Fruit fly (Drosophila melanogaster) whole organism, wandering third instar larva: Measurements from ENCODE around the gene CG8097.
A peak's percentile ranks its signal among the peaks of the same experiment; 100 is the strongest.

Experiments
- Abd-B ChIP-seq: fragments of >200 bp; optimal IDR thresholded peaks from 2 replicates; lab custom pipeline; 2017; ENCODE audit warnings: missing biosample characterization, missing genetic modification characterization
- CG32264 ChIP-seq: fragments of 200-800 bp; sonication (Bioruptor generic); optimal IDR thresholded peaks from 2 replicates; lab custom pipeline; 2016; ENCODE audit warnings: missing biosample characterization, missing genetic modification characterization
- CG9705 ChIP-seq: fragments of 200-800 bp; sonication (Bioruptor generic); optimal IDR thresholded peaks from 2 replicates; lab custom pipeline; 2018; ENCODE audit warnings: missing biosample characterization, mild to moderate bottlenecking, missing genetic modification characterization
- CrebA ChIP-seq: fragments of 200-800 bp; sonication (Bioruptor generic); optimal IDR thresholded peaks from 2 replicates; lab custom pipeline; 2016; ENCODE audit warnings: missing biosample characterization, mild to moderate bottlenecking, missing genetic modification characterization, borderline replicate concordance
- GATAd ChIP-seq: sonication (Bioruptor generic); optimal IDR thresholded peaks from 2 replicates; lab custom pipeline; 2016; ENCODE audit warnings: missing biosample characterization, missing genetic modification characterization
- HLH106 ChIP-seq: fragments of 200-800 bp; optimal IDR thresholded peaks from 3 replicates; lab custom pipeline; 2019; ENCODE audit warnings: missing biosample characterization, mild to moderate bottlenecking, missing genetic modification characterization, moderate library complexity
- Hnf4 ChIP-seq: fragments of 200-800 bp; sonication (Bioruptor generic); optimal IDR thresholded peaks from 2 replicates; lab custom pipeline; 2016; ENCODE audit warnings: missing biosample characterization, mild to moderate bottlenecking, missing genetic modification characterization
- Hr78 ChIP-seq: fragments of >200 bp; optimal IDR thresholded peaks from 2 replicates; lab custom pipeline; 2017; ENCODE audit warnings: missing biosample characterization, missing genetic modification characterization
- Mio ChIP-seq: sonication (Bioruptor generic); optimal IDR thresholded peaks from 2 replicates; lab custom pipeline; 2016; ENCODE audit warnings: missing biosample characterization, missing genetic modification characterization
- Myc ChIP-seq: fragments of >200 bp; optimal IDR thresholded peaks from 2 replicates; lab custom pipeline; 2017
- OdsH ChIP-seq: fragments of 200-800 bp; sonication (Bioruptor generic); optimal IDR thresholded peaks from 2 replicates; lab custom pipeline; 2016; ENCODE audit warnings: missing biosample characterization, mild to moderate bottlenecking, missing genetic modification characterization
- Vsx2 ChIP-seq: fragments of 200-300, 225-300 bp; sonication (Bioruptor generic); optimal IDR thresholded peaks from 2 replicates; lab custom pipeline; 2018; ENCODE audit warnings: missing biosample characterization, missing genetic modification characterization; ENCODE audit not compliant: partially characterized antibody
- br ChIP-seq: fragments of 200-800 bp; sonication (Bioruptor generic); optimal IDR thresholded peaks from 2 replicates; lab custom pipeline; 2016; ENCODE audit warnings: missing biosample characterization, missing genetic modification characterization
- brk ChIP-seq: fragments of 200-800 bp; sonication (Bioruptor generic); optimal IDR thresholded peaks from 2 replicates; lab custom pipeline; 2016; ENCODE audit warnings: missing biosample characterization, mild to moderate bottlenecking, missing genetic modification characterization
- dl ChIP-seq, 2 experiments: fragments of 175-275, 200-275 bp in 1 of 2; fragments of 200-275 bp in 1 of 2; sonication (Bioruptor generic); optimal IDR thresholded peaks; lab custom pipeline; 2018; ENCODE audit warnings: mild to moderate bottlenecking in 2 of 2, missing biosample characterization in 2 of 2, missing genetic modification characterization in 2 of 2, moderate library complexity in 2 of 2; ENCODE audit not compliant: partially characterized antibody in 2 of 2, insufficient read depth in 1 of 2
- ey ChIP-seq: fragments of 200-800 bp; sonication (Bioruptor generic); optimal IDR thresholded peaks from 2 replicates; lab custom pipeline; 2016; ENCODE audit warnings: missing biosample characterization, missing genetic modification characterization
- foxo ChIP-seq, 2 experiments: fragments of 200-800 bp; sonication (Bioruptor generic); optimal IDR thresholded peaks; 2 replicates in 1 of 2; 3 replicates in 1 of 2; lab custom pipeline; 2016 to 2017; ENCODE audit warnings: missing biosample characterization in 2 of 2, missing genetic modification characterization in 2 of 2
- fru ChIP-seq: fragments of 200-800 bp; sonication (Bioruptor generic); optimal IDR thresholded peaks from 3 replicates; lab custom pipeline; 2016; ENCODE audit warnings: missing biosample characterization, mild to moderate bottlenecking, missing genetic modification characterization
- h ChIP-seq: fragments of 200-800 bp; sonication (Bioruptor generic); optimal IDR thresholded peaks from 3 replicates; lab custom pipeline; 2016; ENCODE audit warnings: missing biosample characterization, mild to moderate bottlenecking, missing genetic modification characterization
- jim ChIP-seq: fragments of 175-275, 200-325 bp; sonication (Bioruptor generic); optimal IDR thresholded peaks from 2 replicates; lab custom pipeline; 2016; ENCODE audit warnings: missing biosample characterization, mild to moderate bottlenecking, missing genetic modification characterization
- lola ChIP-seq: fragments of >200 bp; optimal IDR thresholded peaks from 2 replicates; lab custom pipeline; 2017; ENCODE audit warnings: missing biosample characterization, missing genetic modification characterization
- pan ChIP-seq: fragments of >200 bp; optimal IDR thresholded peaks from 2 replicates; lab custom pipeline; 2017
- psq ChIP-seq: fragments of 200-800 bp; sonication (Bioruptor generic); optimal IDR thresholded peaks from 3 replicates; lab custom pipeline; 2017; ENCODE audit warnings: missing biosample characterization, mild to moderate bottlenecking, missing genetic modification characterization, moderate library complexity
- rgr ChIP-seq: fragments of 200-800 bp; sonication (Bioruptor generic); optimal IDR thresholded peaks from 3 replicates; lab custom pipeline; 2016; ENCODE audit warnings: missing biosample characterization, mild to moderate bottlenecking, missing genetic modification characterization
- sv ChIP-seq: fragments of 200-800 bp; sonication (Bioruptor generic); optimal IDR thresholded peaks from 3 replicates; lab custom pipeline; 2016; ENCODE audit warnings: missing biosample characterization, missing genetic modification characterization
- tai ChIP-seq: sonication (Bioruptor generic); optimal IDR thresholded peaks from 2 replicates; lab custom pipeline; 2016; ENCODE audit warnings: missing biosample characterization, missing genetic modification characterization
- usp ChIP-seq: fragments of >200 bp; optimal IDR thresholded peaks from 2 replicates; lab custom pipeline; 2017; ENCODE audit warnings: missing biosample characterization, missing genetic modification characterization
- woc ChIP-seq: sonication (Bioruptor generic); optimal IDR thresholded peaks from 2 replicates; lab custom pipeline; 2016; ENCODE audit warnings: missing biosample characterization, mild to moderate bottlenecking, missing genetic modification characterization

CG8097 gene

DNA sequence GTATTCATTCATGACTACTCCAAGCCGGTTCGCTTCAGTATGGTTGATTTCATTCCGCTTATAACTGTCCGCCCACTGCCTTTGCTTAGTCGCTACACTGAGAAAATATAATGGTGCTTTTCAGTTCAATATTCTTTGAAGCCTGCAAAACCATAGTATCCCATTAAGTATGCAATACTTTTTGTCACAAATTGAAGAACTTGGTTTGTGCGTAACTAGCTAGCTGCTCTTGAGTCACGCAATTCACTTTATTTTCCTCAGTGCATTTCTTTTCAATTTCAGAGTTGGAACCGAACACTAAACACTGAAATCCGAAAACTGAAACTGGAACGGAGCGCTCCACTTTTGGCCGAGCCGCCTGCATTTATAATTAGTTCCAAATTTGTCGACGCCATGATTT is 16.7 kb downstream of the CG8097 start:
- TF ChIP-seq fru (peak; percentile 4), h (GFP tag; lab: Kevin White, UChicago) (peak; percentile 24), br (GFP tag; lab: Kevin White, UChicago) (no peak), OdsH (no peak), foxo (GFP tag; optimal IDR thresholded peaks at IDR 0.05; lab: Kevin White, UChicago) (peak in 1 of 2 experiments; percentile 22), ey (GFP tag; lab: Kevin White, UChicago) (peak; percentile 7), sv (GFP tag; lab: Kevin White, UChicago) (no peak), dl (GFP tag; optimal IDR thresholded peaks at IDR 0.05; lab: Kevin White, UChicago; ENCODE audit: insufficient read depth in 1 of 2, partially characterized antibody in 2 of 2) (no peak), tai (GFP tag; lab: Kevin White, UChicago) (no peak), CrebA (GFP tag; lab: Kevin White, UChicago) (no peak), HLH106 (tag; lab: Kevin White, UChicago) (peak; percentile 36)

DNA sequence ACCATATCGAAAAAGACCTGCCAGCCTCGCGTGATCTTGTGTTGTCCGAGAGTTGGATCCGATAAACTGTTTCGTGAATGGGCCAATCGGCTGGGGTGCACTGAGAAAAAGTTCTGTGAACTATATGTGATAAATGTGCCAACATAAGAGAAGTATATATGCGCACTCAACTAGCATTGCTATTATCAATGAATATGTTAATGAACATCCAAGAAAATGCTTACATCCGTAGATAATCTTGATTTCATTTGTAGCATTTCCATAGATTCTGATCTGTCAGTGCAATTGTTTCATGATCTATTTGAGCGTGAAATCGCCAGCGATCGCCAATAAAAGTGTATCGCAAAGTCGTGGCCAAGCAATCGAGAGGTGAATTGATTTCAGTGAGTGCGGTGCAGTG is 18.3 kb downstream of the CG8097 start:
- TF ChIP-seq CG32264 (GFP tag; lab: Kevin White, UChicago) (no peak), OdsH (no peak), Abd-B (GFP tag; lab: Kevin White, UChicago) (no peak), Mio (GFP tag; lab: Kevin White, UChicago) (no peak), lola (GFP tag; lab: Kevin White, UChicago) (no peak), GATAd (GFP tag; lab: Kevin White, UChicago) (no peak), psq (GFP tag; lab: Kevin White, UChicago) (no peak), Hnf4 (no peak), pan (lab: Kevin White, UChicago) (no peak), jim (GFP tag; lab: Kevin White, UChicago) (no peak), ey (GFP tag; lab: Kevin White, UChicago) (no peak), h (GFP tag; lab: Kevin White, UChicago) (no peak), Myc (lab: Kevin White, UChicago) (no peak)

- TF ChIP-seq rgr (GFP tag; lab: Kevin White, UChicago) (peak; percentile 18), brk (GFP tag; lab: Kevin White, UChicago) (no peak), h (GFP tag; lab: Kevin White, UChicago) (peak; percentile 17), CG9705 (GFP tag; lab: Kevin White, UChicago) (no peak)
Measured at dm6 chrX:15602438-15602837, 19.5 kb downstream of the CG8097 start.

dm6 chrX:15608751-15609345 is 25.9 kb downstream of the CG8097 start:
- no peak for TF ChIP-seq CG9705 (GFP tag; lab: Kevin White, UChicago)
- TF ChIP-seq fru = peak; percentile 26
- TF ChIP-seq usp = no peak
- TF ChIP-seq lola (GFP tag; lab: Kevin White, UChicago) = no peak
- TF ChIP-seq jim (GFP tag; lab: Kevin White, UChicago) = no peak
- no peak for TF ChIP-seq CG32264 (GFP tag; lab: Kevin White, UChicago)
- no peak for TF ChIP-seq Mio (GFP tag; lab: Kevin White, UChicago)
- TF ChIP-seq woc = peak; percentile 18
- no peak for TF ChIP-seq foxo (GFP tag; optimal IDR thresholded peaks at IDR 0.05; lab: Kevin White, UChicago)
- TF ChIP-seq Abd-B (GFP tag; lab: Kevin White, UChicago) = no peak
- no peak for TF ChIP-seq Hr78 (GFP tag; lab: Kevin White, UChicago)
- no peak for TF ChIP-seq OdsH
- no peak for TF ChIP-seq HLH106 (tag; lab: Kevin White, UChicago)
- TF ChIP-seq ey (GFP tag; lab: Kevin White, UChicago) = no peak
- peak; percentile 29 for TF ChIP-seq Vsx2 (GFP tag; lab: Kevin White, UChicago)
- TF ChIP-seq psq (GFP tag; lab: Kevin White, UChicago) = peak; percentile 71

DNA sequence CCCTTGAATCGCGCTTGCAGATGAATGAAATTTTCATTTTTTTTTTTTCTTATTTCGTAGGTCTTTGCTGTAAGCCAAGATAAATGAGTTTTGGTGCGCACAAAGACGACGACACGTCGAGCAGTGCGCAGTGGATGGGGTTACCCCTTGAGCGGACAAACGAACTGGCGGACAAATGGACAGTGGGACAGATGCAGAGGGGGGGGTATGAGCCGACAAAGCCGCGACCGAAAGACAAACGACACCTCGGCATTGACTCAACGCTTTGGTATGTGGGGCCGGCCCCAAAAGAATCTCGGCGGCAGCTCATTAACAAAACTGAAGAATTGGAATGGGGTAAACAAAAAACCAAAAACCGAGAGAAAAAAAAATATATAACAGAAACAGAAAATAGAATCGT is 26.4 kb downstream of the CG8097 start:
- no peak for TF ChIP-seq fru
- TF ChIP-seq OdsH = no peak
- no peak for TF ChIP-seq GATAd (GFP tag; lab: Kevin White, UChicago)

dm6 chrX:15610173-15610572 is 27.2 kb downstream of the CG8097 start:
- no peak for TF ChIP-seq Abd-B (GFP tag; lab: Kevin White, UChicago)
- TF ChIP-seq psq (GFP tag; lab: Kevin White, UChicago) = no peak
- TF ChIP-seq foxo (GFP tag; optimal IDR thresholded peaks at IDR 0.05; lab: Kevin White, UChicago) = no peak
